Worm (Caenorhabditis elegans) whole organism, early embryonic: ENCODE measurements around the gene ceh-62.

Source experiments
- ama-1 ChIP-seq: fragments of 150-350 bp; optimal IDR thresholded peaks from 2 replicates; lab custom pipeline; 2014
- scrt-1 ChIP-seq: fragments of 200-800 bp; sonication (Bioruptor generic); IDR thresholded peaks from 2 replicates; pipeline ENCODE4 v1.3.6; 2022; ENCODE audit warnings: missing genetic modification characterization, missing compliant biosample characterization
- tbx-11 ChIP-seq: fragments of 200-800 bp; sonication (Bioruptor generic); IDR thresholded peaks from 2 replicates; pipeline ENCODE4 v1.3.6; 2022; ENCODE audit warnings: missing genetic modification characterization, missing compliant biosample characterization

DNA sequence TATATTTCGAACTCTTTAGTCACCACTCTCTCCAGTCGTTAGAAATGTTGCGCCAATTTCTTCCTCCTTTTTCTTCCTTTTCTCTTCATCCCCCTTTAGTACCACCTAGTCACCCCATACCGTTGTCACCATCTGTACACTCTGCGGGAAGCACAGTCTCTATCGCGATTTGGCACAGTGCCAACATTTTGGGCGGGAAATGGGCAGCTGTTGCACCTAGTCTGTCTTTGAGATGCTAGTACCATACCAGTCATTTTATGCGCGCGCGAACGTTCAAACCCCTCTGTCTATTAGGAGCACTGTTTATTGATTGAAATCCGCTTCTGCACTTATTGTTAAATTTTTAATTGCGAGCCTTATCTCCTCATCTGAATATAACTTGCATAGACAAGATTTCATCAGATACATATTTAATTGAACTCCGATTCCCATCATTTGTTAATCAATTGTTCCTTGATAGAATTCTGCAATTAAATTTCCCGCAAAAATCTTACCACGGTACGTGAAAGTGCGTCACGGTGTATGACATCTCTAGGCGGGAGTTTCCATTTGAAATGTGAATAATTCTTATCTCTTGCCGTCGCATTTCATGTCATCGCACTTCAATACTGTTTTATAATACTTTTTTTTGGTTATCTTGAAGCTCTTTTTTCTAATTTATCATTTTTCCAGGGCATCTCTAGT lies 20.6 kb upstream of the ceh-62 start, which contains the start of gene cdl-1:
- TF ChIP-seq scrt-1 (no peak), tbx-11 (GFP tag; lab: Robert Waterston, UW) (no peak), ama-1 (lab: Kevin White, UChicago) (no peak)
